Worm (Caenorhabditis elegans): Measurements from ENCODE around the gene aptf-2.

DNA sequence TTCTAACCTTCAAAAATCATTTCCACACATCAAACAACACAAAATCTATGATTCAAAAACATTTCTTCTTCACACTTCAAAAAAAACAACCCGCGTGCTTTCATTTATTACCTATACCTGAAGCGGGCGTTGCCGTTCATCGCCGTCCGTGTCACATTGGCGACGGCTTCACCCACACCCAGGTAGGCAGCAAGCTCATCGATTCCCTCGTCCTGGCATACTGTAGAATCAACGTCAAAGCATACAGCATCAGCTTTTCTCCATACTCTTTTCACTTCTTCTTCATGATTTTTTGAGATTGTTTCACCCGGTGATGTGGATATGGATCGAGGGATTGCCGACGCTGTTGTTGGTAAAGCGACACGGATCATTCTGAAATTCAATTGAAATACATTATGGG is 23.6 kb downstream of the aptf-2 start:
- no peak for TF ChIP-seq nhr-25 (tag; optimal IDR thresholded peaks at IDR 0.05)
- TF ChIP-seq nhr-6 (tag; optimal IDR thresholded peaks at IDR 0.05) = no peak
- TF ChIP-seq nhr-77 (tag; optimal IDR thresholded peaks at IDR 0.05) = no peak
- TF ChIP-seq crh-2 (tag; optimal IDR thresholded peaks at IDR 0.05) = no peak
- no peak for TF ChIP-seq ceh-82 (tag; optimal IDR thresholded peaks at IDR 0.05)
- no peak for TF ChIP-seq ztf-1 (GFP tag; conservative IDR thresholded peaks at IDR 0.05)
- no peak for TF ChIP-seq alr-1 (tag; optimal IDR thresholded peaks at IDR 0.05)
- no peak for TF ChIP-seq sma-3 (GFP tag; optimal IDR thresholded peaks at IDR 0.05)
